Fruit fly (Drosophila melanogaster): ENCODE results near the gene CG14683.
A peak's percentile ranks its signal among the peaks of the same experiment; 100 is the strongest.

CG14683 gene

DNA sequence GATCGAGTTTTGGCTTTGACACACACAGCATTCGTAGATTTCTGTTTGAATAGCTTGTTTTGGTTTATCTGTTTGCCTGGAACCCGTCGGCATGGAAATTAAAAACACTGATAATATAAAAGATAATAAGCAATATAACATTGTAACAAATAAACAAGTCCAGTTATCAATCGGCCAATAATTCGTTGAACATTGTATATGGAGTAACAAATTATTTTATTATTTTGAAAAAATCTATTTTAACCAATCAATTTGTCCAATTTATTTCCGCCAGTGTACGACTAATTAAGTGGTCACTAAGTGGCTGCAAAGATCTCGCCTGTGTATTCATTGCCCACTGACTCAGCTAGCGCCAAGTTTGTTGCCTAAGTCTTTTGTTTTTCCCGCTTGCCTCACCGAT, 7.6 kb upstream of the CG14683 start (continued):
- TF ChIP-seq odd (GFP tag; optimal IDR thresholded peaks at IDR 0.05) (no peak), kni (GFP tag; optimal IDR thresholded peaks at IDR 0.05) (no peak), ash1 (GFP tag; optimal IDR thresholded peaks at IDR 0.05) (no peak), CG43689 (GFP tag; IDR thresholded peaks at IDR 0.05) (no peak), TFAM (GFP tag; optimal IDR thresholded peaks at IDR 0.05) (no peak), bbx (GFP tag; IDR thresholded peaks at IDR 0.05; ENCODE audit: partially characterized antibody) (no peak), CG12155 (GFP tag; optimal IDR thresholded peaks at IDR 0.05) (peak; percentile 32), kah (GFP tag; optimal IDR thresholded peaks at IDR 0.05) (no peak), CG8388 (GFP tag; optimal IDR thresholded peaks at IDR 0.05) (no peak), ttk (GFP tag; IDR thresholded peaks at IDR 0.05) (0 out of 2 replicates have a peak, but pooled peaks have one; percentile 13), CoRest (tag; optimal IDR thresholded peaks at IDR 0.05) (peak; percentile 41), Ssrp (tag; optimal IDR thresholded peaks at IDR 0.05) (no peak), CG3065 (GFP tag; optimal IDR thresholded peaks at IDR 0.05) (no peak), CG2889 (GFP tag; IDR thresholded peaks at IDR 0.05) (no peak), CG10654 (GFP tag; optimal IDR thresholded peaks at IDR 0.05) (no peak), grn (GFP tag; optimal IDR thresholded peaks at IDR 0.05) (no peak), MBD-R2 (GFP tag; IDR thresholded peaks at IDR 0.05) (peak; percentile 40; the same call in 1 of the 2 replicates), Sox102F (GFP tag; optimal IDR thresholded peaks at IDR 0.05) (peak; percentile 28), cas (GFP tag; IDR thresholded peaks at IDR 0.05) (peak; percentile 43; the same call in 1 of the 2 replicates), CG11456 (GFP tag; IDR thresholded peaks at IDR 0.05) (peak; percentile 69; the same call in 2 of the 3 replicates), bsh (GFP tag; optimal IDR thresholded peaks at IDR 0.05) (peak in 1 of 2 experiments; percentile 45), CG7357 (GFP tag; IDR thresholded peaks at IDR 0.05) (no peak), CG12769 (tag; optimal IDR thresholded peaks at IDR 0.05) (peak; percentile 65), CG3726 (GFP tag; IDR thresholded peaks at IDR 0.05) (no peak), HLH54F (GFP tag; optimal IDR thresholded peaks at IDR 0.05) (no peak), Mad (GFP tag; optimal IDR thresholded peaks at IDR 0.05) (no peak), pros (GFP tag; optimal IDR thresholded peaks at IDR 0.05) (no peak), CG4404 (GFP tag; IDR thresholded peaks at IDR 0.05) (0 out of 2 replicates have a peak, but pooled peaks have one; percentile 32), Atf-2 (GFP tag; optimal IDR thresholded peaks at IDR 0.05) (no peak), CG3995 (GFP tag; optimal IDR thresholded peaks at IDR 0.05) (no peak), CG16779 (GFP tag; IDR thresholded peaks at IDR 0.05) (no peak), luna (GFP tag; optimal IDR thresholded peaks at IDR 0.05) (no peak), zfh1 (GFP tag; IDR thresholded peaks at IDR 0.05) (0 out of 3 replicates have a peak, but pooled peaks have one; percentile 19), Fer3 (tag; optimal IDR thresholded peaks at IDR 0.05) (peak; percentile 72), pb (GFP tag; optimal IDR thresholded peaks at IDR 0.05) (no peak), rib (GFP tag; IDR thresholded peaks at IDR 0.05) (peak; percentile 23; the same call in 1 of the 2 replicates), C15 (GFP tag; IDR thresholded peaks at IDR 0.05) (0 out of 3 replicates have a peak, but pooled peaks have one; percentile 17), caup (GFP tag; optimal IDR thresholded peaks at IDR 0.05; ENCODE audit: severe bottlenecking) (peak; percentile 67), CG3281 (GFP tag; optimal IDR thresholded peaks at IDR 0.05) (peak; percentile 58), MESR4 (GFP tag; optimal IDR thresholded peaks at IDR 0.05) (no peak), onecut (GFP tag; IDR thresholded peaks at IDR 0.05) (no peak), CG15696 (tag; optimal IDR thresholded peaks at IDR 0.05) (no peak), CG4360 (GFP tag; IDR thresholded peaks at IDR 0.05) (no peak), CG31388 (GFP tag; optimal IDR thresholded peaks at IDR 0.05) (no peak), Dad (GFP tag; optimal IDR thresholded peaks at IDR 0.05) (no peak), Bgb (GFP tag; IDR thresholded peaks at IDR 0.05; ENCODE audit: partially characterized antibody) (no peak), ase (GFP tag; IDR thresholded peaks at IDR 0.05) (0 out of 3 replicates have a peak, but pooled peaks have one; percentile 28), Poxn (GFP tag; IDR thresholded peaks at IDR 0.05) (no peak), danr (GFP tag; IDR thresholded peaks at IDR 0.05) (no peak), pfk (GFP tag; optimal IDR thresholded peaks at IDR 0.05) (no peak), CG17186 (GFP tag; optimal IDR thresholded peaks at IDR 0.05) (no peak)

All from whole organism, embryonic.